Worm (Caenorhabditis elegans): Measurements from ENCODE around the gene twk-14.

DNA sequence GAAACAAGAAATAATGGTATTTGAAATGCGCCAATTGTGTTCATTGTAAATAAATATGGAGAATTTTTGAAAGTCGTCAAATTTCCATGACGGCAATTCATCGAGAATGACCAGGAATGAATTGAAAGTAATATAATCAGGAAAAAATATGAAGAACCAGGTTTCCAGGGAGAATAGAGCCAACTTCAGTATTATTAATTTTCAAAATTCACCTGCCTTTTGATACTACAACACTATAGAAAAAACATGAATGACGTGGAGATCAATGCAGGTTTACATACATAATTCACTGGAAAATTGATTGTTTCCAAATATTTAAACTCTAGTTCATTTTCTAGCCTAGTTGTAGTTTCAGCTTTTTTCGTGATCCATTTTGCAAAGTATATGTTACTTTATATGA lies 38.2 kb upstream of the twk-14 start, which contains the start of gene srh-25:
- TF ChIP-seq ama-1 (optimal IDR thresholded peaks at IDR 0.05) (no peak), aly-1 (tag; optimal IDR thresholded peaks at IDR 0.05) (no peak), flt-1 (GFP tag; IDR thresholded peaks at IDR 0.05) (no peak), ets-7 (tag; optimal IDR thresholded peaks at IDR 0.05) (no peak), hnd-1 (tag; optimal IDR thresholded peaks at IDR 0.05) (no peak)

Data from whole organism, early embryonic.